Worm (Caenorhabditis elegans) whole organism, L1 larva: ENCODE results near the gene rpn-2.

Experiments
- C04F5.9 ChIP-seq: sonication (generic microtip); optimal IDR thresholded peaks from 2 replicates; lab custom pipeline; 2016; ENCODE audit warnings: missing genetic modification characterization, missing compliant biosample characterization
- F16B12.6 ChIP-seq: fragments of 150-350 bp; optimal IDR thresholded peaks from 2 replicates; lab custom pipeline; 2014; ENCODE audit warnings: missing biosample characterization, missing genetic modification characterization
- aha-1 ChIP-seq: fragments of 150-350 bp; optimal IDR thresholded peaks from 2 replicates; lab custom pipeline; 2014; ENCODE audit warnings: missing biosample characterization, missing genetic modification characterization
- alr-1 ChIP-seq: fragments of 200-800 bp; sonication (Bioruptor generic); optimal IDR thresholded peaks from 2 replicates; lab custom pipeline; 2018; ENCODE audit warnings: borderline replicate concordance, mild to moderate bottlenecking, missing genetic modification characterization, missing compliant biosample characterization
- aly-2 ChIP-seq: fragments of 150-350 bp; optimal IDR thresholded peaks from 2 replicates; lab custom pipeline; 2014; ENCODE audit warnings: missing biosample characterization, missing genetic modification characterization
- blmp-1 ChIP-seq: fragments of 150-350 bp; optimal IDR thresholded peaks from 2 replicates; lab custom pipeline; 2014; ENCODE audit warnings: missing biosample characterization, missing genetic modification characterization
- ceh-63 ChIP-seq: fragments of 200-800 bp; sonication (Bioruptor generic); optimal IDR thresholded peaks from 2 replicates; lab custom pipeline; 2018; ENCODE audit warnings: mild to moderate bottlenecking, missing genetic modification characterization, missing compliant biosample characterization
- ceh-90 ChIP-seq: sonication (generic microtip); optimal IDR thresholded peaks from 2 replicates; lab custom pipeline; 2016; ENCODE audit warnings: missing genetic modification characterization, missing compliant biosample characterization
- ces-1 ChIP-seq: fragments of 150-350 bp; optimal IDR thresholded peaks from 2 replicates; lab custom pipeline; 2014; ENCODE audit warnings: missing biosample characterization, missing genetic modification reagents, missing genetic modification characterization
- dsc-1 ChIP-seq: sonication (generic microtip); optimal IDR thresholded peaks from 2 replicates; lab custom pipeline; 2016; ENCODE audit warnings: mild to moderate bottlenecking, missing genetic modification characterization, missing compliant biosample characterization
- efl-1 ChIP-seq, 4 experiments: fragments of 150-350 bp; optimal IDR thresholded peaks in 3 of 4; peaks in 1 of 4; 1 replicate in 1 of 4; 2 replicates in 3 of 4; lab custom pipeline; 2014; ENCODE audit warnings: missing biosample characterization in 2 of 4, missing genetic modification characterization in 2 of 4, missing genetic modification reagents in 2 of 4
- efl-3 ChIP-seq: fragments of 200-800 bp; sonication (Bioruptor generic); optimal IDR thresholded peaks from 2 replicates; lab custom pipeline; 2018; ENCODE audit warnings: mild to moderate bottlenecking, missing genetic modification characterization, missing compliant biosample characterization
- egl-27 ChIP-seq, 2 experiments: fragments of 150-350 bp in 1 of 2; sonication (generic microtip); optimal IDR thresholded peaks; 3 replicates each; lab custom pipeline; 2017 to 2018; ENCODE audit warnings: missing biosample characterization in 2 of 2, missing genetic modification characterization in 2 of 2, missing genetic modification reagents in 2 of 2
- elt-3 ChIP-seq, 6 experiments: fragments of 150-350 bp in 1 of 6; sonication (generic microtip); optimal IDR thresholded peaks; 2 replicates each; lab custom pipeline; 2017 to 2018; ENCODE audit warnings: missing biosample characterization in 6 of 6, missing genetic modification characterization in 6 of 6, inconsistent platforms in 1 of 6
- fkh-4 ChIP-seq: sonication (generic microtip); optimal IDR thresholded peaks from 2 replicates; lab custom pipeline; 2016; ENCODE audit warnings: missing compliant biosample characterization, missing genetic modification characterization, borderline replicate concordance
- grh-1 ChIP-seq: fragments of 200-800 bp; sonication (Bioruptor generic); IDR thresholded peaks from 2 replicates; pipeline ENCODE4 v1.3.6; 2022; ENCODE audit warnings: missing genetic modification reagents, missing genetic modification characterization, missing compliant biosample characterization
- hlh-17 ChIP-seq: fragments of 200-800 bp; sonication (Bioruptor generic); optimal IDR thresholded peaks from 2 replicates; lab custom pipeline; 2018; ENCODE audit warnings: missing genetic modification characterization, mild to moderate bottlenecking, missing compliant biosample characterization, moderate library complexity, borderline replicate concordance
- hpl-2 ChIP-seq: fragments of 150-350 bp; optimal IDR thresholded peaks from 2 replicates; lab custom pipeline; 2014; ENCODE audit warnings: missing biosample characterization, missing genetic modification reagents, missing genetic modification characterization
- irx-1 ChIP-seq: sonication (generic microtip); optimal IDR thresholded peaks from 2 replicates; lab custom pipeline; 2016; ENCODE audit warnings: missing genetic modification characterization, missing compliant biosample characterization
- isw-1 ChIP-seq: fragments of 200-800 bp; sonication (Bioruptor generic); IDR thresholded peaks from 2 replicates; pipeline ENCODE4 v1.3.6; 2022; ENCODE audit warnings: missing genetic modification characterization, missing compliant biosample characterization
- jun-1 ChIP-seq: fragments of 150-350 bp; optimal IDR thresholded peaks from 2 replicates; lab custom pipeline; 2014; ENCODE audit warnings: missing biosample characterization, missing genetic modification reagents, missing genetic modification characterization
- lin-14 ChIP-seq: fragments of 200-800 bp; sonication (Bioruptor generic); optimal IDR thresholded peaks from 2 replicates; lab custom pipeline; 2018; ENCODE audit warnings: mild to moderate bottlenecking, missing genetic modification characterization, moderate library complexity, missing compliant biosample characterization
- lin-15B ChIP-seq: fragments of 150-350 bp; sonication (generic microtip); optimal IDR thresholded peaks from 3 replicates; lab custom pipeline; 2014; ENCODE audit warnings: missing biosample characterization, missing genetic modification characterization
- lin-39 ChIP-seq: fragments of 150-350 bp; optimal IDR thresholded peaks from 2 replicates; lab custom pipeline; 2014; ENCODE audit warnings: missing biosample characterization, missing genetic modification reagents, missing genetic modification characterization
- lir-3 ChIP-seq: sonication (generic microtip); optimal IDR thresholded peaks from 2 replicates; lab custom pipeline; 2016; ENCODE audit warnings: mild to moderate bottlenecking, missing genetic modification characterization, moderate library complexity, missing compliant biosample characterization; ENCODE audit not compliant: poor library complexity
- lsy-2 ChIP-seq, 2 experiments: fragments of 150-350 bp; optimal IDR thresholded peaks; 2 replicates each; lab custom pipeline; 2014; ENCODE audit warnings: missing biosample characterization in 2 of 2, missing genetic modification characterization in 2 of 2
- mdl-1 ChIP-seq, 2 experiments: fragments of 150-350 bp; optimal IDR thresholded peaks; 2 replicates each; lab custom pipeline; 2014 to 2017; ENCODE audit warnings: missing biosample characterization in 2 of 2, missing genetic modification characterization in 2 of 2, inconsistent platforms in 1 of 2
- nhr-11 ChIP-seq: fragments of 150-350 bp; optimal IDR thresholded peaks from 2 replicates; lab custom pipeline; 2014; ENCODE audit warnings: missing biosample characterization, missing genetic modification characterization
- nhr-12 ChIP-seq: sonication (generic microtip); optimal IDR thresholded peaks from 2 replicates; lab custom pipeline; 2017; ENCODE audit warnings: missing biosample characterization, missing genetic modification characterization
- nhr-19 ChIP-seq: fragments of 200-800 bp; sonication (Bioruptor generic); conservative IDR thresholded peaks from 2 replicates; pipeline ENCODE4 v1.3.6; 2022; ENCODE audit warnings: missing genetic modification characterization, missing compliant biosample characterization
- nhr-20 ChIP-seq: sonication (generic microtip); optimal IDR thresholded peaks from 2 replicates; lab custom pipeline; 2016; ENCODE audit warnings: mild to moderate bottlenecking, missing genetic modification characterization, missing compliant biosample characterization
- nhr-28 ChIP-seq: fragments of 150-350 bp; optimal IDR thresholded peaks from 2 replicates; lab custom pipeline; 2014; ENCODE audit warnings: missing biosample characterization, missing genetic modification characterization
- nhr-90 ChIP-seq: sonication (generic microtip); optimal IDR thresholded peaks from 2 replicates; lab custom pipeline; 2016; ENCODE audit warnings: mild to moderate bottlenecking, missing genetic modification characterization, missing compliant biosample characterization; ENCODE audit not compliant: poor library complexity
- pqm-1 ChIP-seq: sonication (generic microtip); optimal IDR thresholded peaks from 3 replicates; lab custom pipeline; 2017; ENCODE audit warnings: missing biosample characterization, missing genetic modification characterization
- tbx-2 ChIP-seq: sonication (generic microtip); optimal IDR thresholded peaks from 2 replicates; lab custom pipeline; 2016; ENCODE audit warnings: missing genetic modification characterization, missing compliant biosample characterization
- tlp-1 ChIP-seq: fragments of 150-350 bp; optimal IDR thresholded peaks from 2 replicates; lab custom pipeline; 2014; ENCODE audit warnings: missing biosample characterization, missing genetic modification characterization
- unc-30 ChIP-seq: sonication (generic microtip); optimal IDR thresholded peaks from 2 replicates; lab custom pipeline; 2017; ENCODE audit warnings: missing biosample characterization, missing genetic modification characterization
- unc-62 ChIP-seq: fragments of 150-350 bp; optimal IDR thresholded peaks from 2 replicates; lab custom pipeline; 2014; ENCODE audit warnings: missing biosample characterization, missing genetic modification reagents, missing genetic modification characterization
- unc-86 ChIP-seq: sonication (generic microtip); optimal IDR thresholded peaks from 2 replicates; lab custom pipeline; 2016; ENCODE audit warnings: missing genetic modification characterization, missing compliant biosample characterization
- vab-15 ChIP-seq: sonication (generic microtip); optimal IDR thresholded peaks from 2 replicates; lab custom pipeline; 2017; ENCODE audit warnings: missing genotype, mild to moderate bottlenecking, missing genetic modification characterization, missing compliant biosample characterization
- xbp-1 ChIP-seq: sonication (generic microtip); optimal IDR thresholded peaks from 2 replicates; lab custom pipeline; 2016; ENCODE audit warnings: missing genetic modification characterization, missing compliant biosample characterization
- zag-1 ChIP-seq: fragments of 150-350 bp; optimal IDR thresholded peaks from 2 replicates; lab custom pipeline; 2014; ENCODE audit warnings: missing biosample characterization, missing genetic modification characterization
- ztf-11 ChIP-seq, 2 experiments: sonication (generic microtip); optimal IDR thresholded peaks; 2 replicates each; lab custom pipeline; 2016 to 2017; ENCODE audit warnings: missing genetic modification characterization in 2 of 2, missing biosample characterization in 1 of 2, missing compliant biosample characterization in 1 of 2

rpn-2 gene

ce11 chrIII:6195718-6196117 lies 3.3 kb upstream of the rpn-2 start:
- no peak for TF ChIP-seq nhr-19 (GFP tag; lab: Robert Waterston, UW)
- no peak for TF ChIP-seq efl-1 (optimal IDR thresholded peaks at IDR 0.05; lab: Kevin White, UChicago)
- peak in 1 of 2 experiments; percentile 63 for TF ChIP-seq efl-1 (GFP tag; optimal IDR thresholded peaks at IDR 0.05 in 1 of 2; lab: Kevin White, UChicago)

- TF ChIP-seq vab-15 (tag; lab: Kevin White, UChicago), result no peak
These were observed 2.3 kb downstream of the rpn-2 start for ce11 chrIII:6201325-6201724.

ce11 chrIII:6202440-6202839 lies 3.5 kb downstream of the rpn-2 start:
- TF ChIP-seq F16B12.6 (tag; lab: Kevin White, UChicago) (no peak), isw-1 (GFP tag; lab: Robert Waterston, UW) (no peak), aly-2 (peak; percentile 12), efl-1 (optimal IDR thresholded peaks at IDR 0.05; lab: Kevin White, UChicago) (no peak), efl-1 (GFP tag; optimal IDR thresholded peaks at IDR 0.05 in 1 of 2; lab: Kevin White, UChicago) (peak in 1 of 2 experiments; percentile 38), lsy-2 (tag; optimal IDR thresholded peaks at IDR 0.05; lab: Kevin White, UChicago) (no peak)
- TF ChIP-seq, all 84 proteins: peak for 2

ce11 chrIII:6206161-6206853 lies 7.3 kb downstream of the rpn-2 start, which contains the start of the genes sna-3 and rps-3:
sna-3 (minus strand) TSS chrIII:6206211.
rps-3 (plus strand) TSS chrIII:6206803.
- TF ChIP-seq efl-3 (no peak), hlh-17 (GFP tag; lab: Kevin White, UChicago) (no peak), unc-30 (tag; lab: Kevin White, UChicago) (no peak), mdl-1 (tag; optimal IDR thresholded peaks at IDR 0.05; lab: Kevin White, UChicago) (peak in 1 of 2 experiments; percentile 69), unc-86 (peak; percentile 52), F16B12.6 (tag; lab: Kevin White, UChicago) (peak; percentile 54), dsc-1 (tag; lab: Kevin White, UChicago) (peak; percentile 44), aly-2 (peak; percentile 29), nhr-90 (tag; lab: Kevin White, UChicago) (peak; percentile 57), unc-62 (GFP tag; lab: Kevin White, UChicago) (no peak), C04F5.9 (no peak), ceh-90 (no peak), xbp-1 (tag; lab: Kevin White, UChicago) (peak; percentile 74), blmp-1 (tag; lab: Kevin White, UChicago) (peak; percentile 71), elt-3 (tag; optimal IDR thresholded peaks at IDR 0.05; lab: Kevin White, UChicago) (peak in 4 of 6 experiments; percentile 30 to 69 (median 38)), aha-1 (no peak), lin-14 (peak; percentile 70), ztf-11 (tag; optimal IDR thresholded peaks at IDR 0.05; lab: Kevin White, UChicago) (peak in 1 of 2 experiments; percentile 41), ceh-63 (GFP tag; lab: Kevin White, UChicago) (no peak), tbx-2 (tag; lab: Kevin White, UChicago) (peak; percentile 63), egl-27 (tag; optimal IDR thresholded peaks at IDR 0.05; lab: Kevin White, UChicago) (no peak), tlp-1 (no peak), zag-1 (tag; lab: Kevin White, UChicago) (no peak), ces-1 (GFP tag; lab: Kevin White, UChicago) (no peak), hpl-2 (GFP tag; lab: Kevin White, UChicago) (peak; percentile 27), nhr-11 (no peak), grh-1 (GFP tag; lab: Robert Waterston, UW) (0 out of 2 replicates have a peak, but pooled peaks have one; percentile 27), alr-1 (no peak), pqm-1 (tag; lab: Kevin White, UChicago) (no peak), nhr-19 (GFP tag; lab: Robert Waterston, UW) (peak; percentile 76), lir-3 (tag; lab: Kevin White, UChicago) (peak; percentile 25), irx-1 (tag; lab: Kevin White, UChicago) (peak; percentile 40), jun-1 (tag; lab: Kevin White, UChicago) (no peak), nhr-12 (no peak), lin-39 (tag; lab: Kevin White, UChicago) (peak; percentile 23), lin-15B (tag; lab: Kevin White, UChicago) (peak; percentile 68), efl-1 (optimal IDR thresholded peaks at IDR 0.05; lab: Kevin White, UChicago) (peak; percentile 82 to 88), efl-1 (GFP tag; optimal IDR thresholded peaks at IDR 0.05 in 1 of 2; lab: Kevin White, UChicago) (peak; percentile 73 to 96), fkh-4 (tag; lab: Kevin White, UChicago) (no peak), isw-1 (GFP tag; lab: Robert Waterston, UW) (peak; percentile 60), nhr-28 (tag; lab: Kevin White, UChicago) (no peak), nhr-20 (tag; lab: Kevin White, UChicago) (peak; percentile 62)
